Fruit fly (Drosophila melanogaster): Measurements from ENCODE around the gene CG9962.

DNA sequence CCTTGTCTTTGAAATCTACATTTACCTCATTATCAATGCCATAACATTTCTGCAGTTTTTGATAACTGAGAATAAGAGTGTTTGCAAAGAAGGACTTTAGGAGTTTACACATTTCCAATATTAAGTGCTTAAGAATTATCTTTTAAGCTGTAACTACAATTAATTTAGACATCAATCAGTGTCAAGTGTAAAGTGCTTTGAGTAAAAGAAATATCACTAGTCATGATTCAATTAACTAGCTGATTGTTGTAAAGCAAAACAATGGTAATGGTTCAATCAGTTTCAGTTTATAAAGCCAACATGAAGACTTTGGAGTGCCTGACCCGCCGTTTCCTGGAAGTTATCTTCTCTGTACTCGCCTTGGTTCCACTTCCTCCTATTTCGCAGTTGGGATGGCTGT lies 22.0 kb upstream of the CG9962 start, which contains the start of gene Gr23a:
- no peak for TF ChIP-seq CG8478 (optimal IDR thresholded peaks at IDR 0.05)
- TF ChIP-seq CTCF (optimal IDR thresholded peaks at IDR 0.05) = no peak

Measured in S2 (cell line).